ENCODE assay signal across 1 fruit fly cellular context in the genomic region with DNA sequence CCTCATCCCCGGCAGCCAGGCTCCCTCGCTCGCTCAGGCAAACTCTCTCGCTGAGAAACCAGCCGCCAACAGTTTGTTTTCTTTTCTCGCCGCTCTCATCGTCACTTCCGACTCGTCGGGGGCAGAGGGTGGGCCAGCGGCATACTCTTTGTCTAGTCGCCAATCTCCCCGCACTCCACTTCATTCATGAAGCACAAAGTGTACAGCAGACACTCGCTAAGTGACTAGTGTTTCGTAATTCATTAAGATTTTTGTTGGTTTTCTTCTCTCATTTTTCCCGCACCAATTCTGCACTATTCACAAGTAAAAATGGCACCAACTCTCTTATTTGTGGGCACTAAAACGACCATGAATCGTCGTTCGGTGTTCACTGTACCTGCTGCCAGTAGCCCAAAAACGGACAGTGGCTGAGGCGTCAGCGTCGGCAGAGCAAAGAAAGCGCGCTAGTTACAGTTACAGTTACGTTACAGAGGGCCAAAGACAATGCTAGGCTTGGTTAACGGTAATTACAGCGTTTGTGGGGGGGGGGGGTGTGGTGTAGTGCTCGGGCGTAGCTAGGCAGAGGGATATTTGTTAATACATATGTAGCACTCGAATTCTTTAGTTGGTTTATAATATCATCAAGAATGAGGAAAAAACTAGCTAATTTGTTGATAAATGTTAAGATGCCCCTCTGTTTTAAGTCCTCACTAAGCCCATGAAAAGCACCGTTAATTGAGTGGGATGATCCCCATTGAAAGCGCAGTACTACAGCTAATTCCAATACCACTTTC.
A peak's percentile ranks its signal among the peaks of the same experiment; 100 is the strongest.
TF ChIP-seq lines count a peak whose summit lies in the region.

No protein-coding gene starts in this region.

TF ChIP-seq in whole organism, embryonic, 481 proteins besides CTCF, POLR2A, EP300 and RAD21 (continued from another document and continues in another):
- peak; percentile 84 for TF ChIP-seq CG2116 (GFP tag; optimal IDR thresholded peaks at IDR 0.05; lab: Kevin White, UChicago)
- peak; percentile 93 for TF ChIP-seq Fer2 (tag; optimal IDR thresholded peaks at IDR 0.05; lab: Kevin White, UChicago)
- peak; percentile 95 for TF ChIP-seq CG3838 (GFP tag; optimal IDR thresholded peaks at IDR 0.05; lab: Kevin White, UChicago)
- peak; percentile 98 for TF ChIP-seq gsb-n (tag; optimal IDR thresholded peaks at IDR 0.05; lab: Kevin White, UChicago)
- TF ChIP-seq Oli (tag; optimal IDR thresholded peaks at IDR 0.05; lab: Kevin White, UChicago): peak; percentile 99
- no peak for TF ChIP-seq br (optimal IDR thresholded peaks at IDR 0.05; lab: Kevin White, UChicago)
- peak; percentile 97 for TF ChIP-seq CG10959 (GFP tag; IDR thresholded peaks at IDR 0.05; lab: Robert Waterston, UW)
- peak; percentile 99 for TF ChIP-seq CG10366 (GFP tag; IDR thresholded peaks at IDR 0.05; lab: Robert Waterston, UW)
- TF ChIP-seq CrebB (tag; optimal IDR thresholded peaks at IDR 0.05; lab: Kevin White, UChicago): peak; percentile 98
- TF ChIP-seq fd96Cb (tag; optimal IDR thresholded peaks at IDR 0.05; lab: Kevin White, UChicago): peak; percentile 99
- TF ChIP-seq CG43689 (GFP tag; IDR thresholded peaks at IDR 0.05; lab: Robert Waterston, UW): peak; percentile 96
- TF ChIP-seq CG14965 (GFP tag; optimal IDR thresholded peaks at IDR 0.05; lab: Kevin White, UChicago; ENCODE audit: borderline replicate concordance): peak; percentile 90
- peak; percentile 94 for TF ChIP-seq CG15514 (GFP tag; optimal IDR thresholded peaks at IDR 0.05; lab: Kevin White, UChicago)
- TF ChIP-seq wdn (GFP tag; IDR thresholded peaks at IDR 0.05; lab: Robert Waterston, UW): peak; percentile 97
- peak; percentile 99 for TF ChIP-seq HmgD (GFP tag; optimal IDR thresholded peaks at IDR 0.05; lab: Kevin White, UChicago)
- peak; percentile 99 for TF ChIP-seq tin (GFP tag; optimal IDR thresholded peaks at IDR 0.05; lab: Kevin White, UChicago)
- TF ChIP-seq CG11085 (GFP tag; IDR thresholded peaks at IDR 0.05; lab: Robert Waterston, UW): peak; percentile 94
- TF ChIP-seq B-H2 (GFP tag; optimal IDR thresholded peaks at IDR 0.05; lab: Kevin White, UChicago): peak; percentile 93
- peak; percentile 95 for TF ChIP-seq klu (GFP tag; IDR thresholded peaks at IDR 0.05; lab: Robert Waterston, UW)
- peak; percentile 99 for TF ChIP-seq bcd (GFP tag; optimal IDR thresholded peaks at IDR 0.05; lab: Kevin White, UChicago)
- TF ChIP-seq Awh (GFP tag; IDR thresholded peaks at IDR 0.05; lab: Robert Waterston, UW): peak; percentile 99
- TF ChIP-seq PHDP (tag; optimal IDR thresholded peaks at IDR 0.05; lab: Kevin White, UChicago): peak; percentile 98
- TF ChIP-seq CG2678 (tag; optimal IDR thresholded peaks at IDR 0.05; lab: Kevin White, UChicago): peak; percentile 99
- TF ChIP-seq Usf (GFP tag; optimal IDR thresholded peaks at IDR 0.05; lab: Kevin White, UChicago): peak; percentile 95
- peak; percentile 91 for TF ChIP-seq ac (GFP tag; optimal IDR thresholded peaks at IDR 0.05; lab: Kevin White, UChicago)
- peak; percentile 100 for TF ChIP-seq grau (tag; optimal IDR thresholded peaks at IDR 0.05; lab: Kevin White, UChicago)
- TF ChIP-seq CG15479 (GFP tag; optimal IDR thresholded peaks at IDR 0.05; lab: Kevin White, UChicago): peak; percentile 20
- TF ChIP-seq oc (tag; optimal IDR thresholded peaks at IDR 0.05; lab: Kevin White, UChicago): peak; percentile 99
- TF ChIP-seq Tbp (GFP tag; optimal IDR thresholded peaks at IDR 0.05; lab: Kevin White, UChicago): no peak
- TF ChIP-seq CG2199 (GFP tag; IDR thresholded peaks at IDR 0.05; lab: Robert Waterston, UW): peak; percentile 99
- no peak for TF ChIP-seq Hr39 (optimal IDR thresholded peaks at IDR 0.05; lab: Kevin White, UChicago)
- peak; percentile 98 for TF ChIP-seq CG2712 (tag; optimal IDR thresholded peaks at IDR 0.05; lab: Kevin White, UChicago)
- TF ChIP-seq gcm2 (GFP tag; optimal IDR thresholded peaks at IDR 0.05; lab: Kevin White, UChicago): peak; percentile 96
- TF ChIP-seq dm (GFP tag; optimal IDR thresholded peaks at IDR 0.05; lab: Kevin White, UChicago): peak; percentile 98
- TF ChIP-seq CG17802 (tag; optimal IDR thresholded peaks at IDR 0.05; lab: Kevin White, UChicago): peak; percentile 92
- no peak for TF ChIP-seq lov (optimal IDR thresholded peaks at IDR 0.05; lab: Kevin White, UChicago)
- peak; percentile 98 for TF ChIP-seq lov (GFP tag; IDR thresholded peaks at IDR 0.05; lab: Robert Waterston, UW)
- no peak for TF ChIP-seq nerfin-2 (GFP tag; IDR thresholded peaks at IDR 0.05; lab: Robert Waterston, UW; ENCODE audit: partially characterized antibody)
- TF ChIP-seq jumu (GFP tag; optimal IDR thresholded peaks at IDR 0.05; lab: Kevin White, UChicago): peak; percentile 99
- TF ChIP-seq CG15696 (tag; optimal IDR thresholded peaks at IDR 0.05; lab: Kevin White, UChicago): peak; percentile 88
- peak in 1 of 2 experiments; percentile 72 for TF ChIP-seq crp (GFP tag; optimal IDR thresholded peaks at IDR 0.05; lab: Kevin White, UChicago)
- TF ChIP-seq knrl (GFP tag; IDR thresholded peaks at IDR 0.05; lab: Robert Waterston, UW; ENCODE audit: partially characterized antibody): no peak
- peak; percentile 97 for TF ChIP-seq CG6683 (GFP tag; optimal IDR thresholded peaks at IDR 0.05; lab: Kevin White, UChicago)
- peak; percentile 98 for TF ChIP-seq CG32532 (GFP tag; IDR thresholded peaks at IDR 0.05; lab: Robert Waterston, UW)
- peak; percentile 98 for TF ChIP-seq Fer3 (tag; optimal IDR thresholded peaks at IDR 0.05; lab: Kevin White, UChicago)
- peak; percentile 89 for TF ChIP-seq CG11696 (GFP tag; IDR thresholded peaks at IDR 0.05; lab: Robert Waterston, UW)
- TF ChIP-seq CG9876 (GFP tag; optimal IDR thresholded peaks at IDR 0.05; lab: Kevin White, UChicago): peak; percentile 98
- TF ChIP-seq CG15011 (GFP tag; optimal IDR thresholded peaks at IDR 0.05; lab: Kevin White, UChicago): peak; percentile 96
- TF ChIP-seq CG14050 (GFP tag; IDR thresholded peaks at IDR 0.05; lab: Robert Waterston, UW): peak; percentile 98
- TF ChIP-seq zf30C (GFP tag; optimal IDR thresholded peaks at IDR 0.05; lab: Kevin White, UChicago): peak; percentile 10
- peak; percentile 74 for TF ChIP-seq nom (GFP tag; optimal IDR thresholded peaks at IDR 0.05; lab: Kevin White, UChicago)
- peak; percentile 98 for TF ChIP-seq Nf-YA (GFP tag; IDR thresholded peaks at IDR 0.05; lab: Robert Waterston, UW)
- peak; percentile 98 for TF ChIP-seq CG4854 (GFP tag; optimal IDR thresholded peaks at IDR 0.05; lab: Kevin White, UChicago)
- TF ChIP-seq CG7271 (tag; optimal IDR thresholded peaks at IDR 0.05; lab: Kevin White, UChicago): peak; percentile 85
- TF ChIP-seq Hsf (GFP tag; optimal IDR thresholded peaks at IDR 0.05; lab: Kevin White, UChicago): peak; percentile 99
- no peak for TF ChIP-seq Dfd (GFP tag; optimal IDR thresholded peaks at IDR 0.05; lab: Kevin White, UChicago)
- TF ChIP-seq CG17186 (GFP tag; optimal IDR thresholded peaks at IDR 0.05; lab: Kevin White, UChicago): peak; percentile 95
- peak; percentile 96 for TF ChIP-seq aop (GFP tag; IDR thresholded peaks at IDR 0.05; lab: Robert Waterston, UW)
- peak; percentile 98 for TF ChIP-seq Mes4 (GFP tag; optimal IDR thresholded peaks at IDR 0.05; lab: Kevin White, UChicago)
- peak; percentile 99 for TF ChIP-seq chm (GFP tag; IDR thresholded peaks at IDR 0.05; lab: Robert Waterston, UW)
- peak; percentile 99 for TF ChIP-seq CG33213 (GFP tag; optimal IDR thresholded peaks at IDR 0.05; lab: Kevin White, UChicago)
- peak; percentile 97 for TF ChIP-seq CG8290 (GFP tag; optimal IDR thresholded peaks at IDR 0.05; lab: Kevin White, UChicago)
- peak; percentile 90 to 100 for TF ChIP-seq CG8290 (tag; optimal IDR thresholded peaks at IDR 0.05; lab: Kevin White, UChicago)
- TF ChIP-seq CG16863 (GFP tag; optimal IDR thresholded peaks at IDR 0.05; lab: Kevin White, UChicago): peak; percentile 99
- TF ChIP-seq CG12219 (GFP tag; optimal IDR thresholded peaks at IDR 0.05; lab: Kevin White, UChicago): peak; percentile 99
- TF ChIP-seq stwl (tag; optimal IDR thresholded peaks at IDR 0.05; lab: Kevin White, UChicago): peak; percentile 34
- TF ChIP-seq Jarid2 (GFP tag; optimal IDR thresholded peaks at IDR 0.05; lab: Kevin White, UChicago): peak; percentile 88
- TF ChIP-seq hb (GFP tag; IDR thresholded peaks at IDR 0.05; lab: Robert Waterston, UW; ENCODE audit: partially characterized antibody): no peak
- peak; percentile 97 for TF ChIP-seq sqz (GFP tag; optimal IDR thresholded peaks at IDR 0.05; lab: Kevin White, UChicago)
- TF ChIP-seq Sry-δ (GFP tag; optimal IDR thresholded peaks at IDR 0.05; lab: Kevin White, UChicago): peak; percentile 79
- peak; percentile 99 for TF ChIP-seq Ptx1 (GFP tag; IDR thresholded peaks at IDR 0.05; lab: Robert Waterston, UW)
- TF ChIP-seq CG1647 (GFP tag; optimal IDR thresholded peaks at IDR 0.05; lab: Kevin White, UChicago): peak; percentile 99
- peak; percentile 98 for TF ChIP-seq CG5953 (GFP tag; IDR thresholded peaks at IDR 0.05; lab: Robert Waterston, UW)
- TF ChIP-seq CG12659 (GFP tag; optimal IDR thresholded peaks at IDR 0.05; lab: Kevin White, UChicago): peak; percentile 99
- peak; percentile 99 for TF ChIP-seq fd64A (GFP tag; optimal IDR thresholded peaks at IDR 0.05; lab: Kevin White, UChicago)
- peak; percentile 97 for TF ChIP-seq CG3726 (GFP tag; IDR thresholded peaks at IDR 0.05; lab: Robert Waterston, UW)
- peak; percentile 97 for TF ChIP-seq CG7372 (GFP tag; IDR thresholded peaks at IDR 0.05; lab: Robert Waterston, UW)
- peak; percentile 99 for TF ChIP-seq CG14441 (GFP tag; IDR thresholded peaks at IDR 0.05; lab: Robert Waterston, UW)
- peak; percentile 91 for TF ChIP-seq Hmx (GFP tag; optimal IDR thresholded peaks at IDR 0.05; lab: Kevin White, UChicago)
- peak; percentile 99 for TF ChIP-seq pb (GFP tag; optimal IDR thresholded peaks at IDR 0.05; lab: Kevin White, UChicago)
- TF ChIP-seq CG17829 (tag; optimal IDR thresholded peaks at IDR 0.05; lab: Kevin White, UChicago): peak; percentile 97
- TF ChIP-seq lab (GFP tag; optimal IDR thresholded peaks at IDR 0.05; lab: Kevin White, UChicago): peak; percentile 99
- TF ChIP-seq Max (GFP tag; optimal IDR thresholded peaks at IDR 0.05; lab: Kevin White, UChicago): peak; percentile 98
- peak; percentile 99 for TF ChIP-seq az2 (GFP tag; optimal IDR thresholded peaks at IDR 0.05; lab: Kevin White, UChicago)
- TF ChIP-seq CG6813 (GFP tag; optimal IDR thresholded peaks at IDR 0.05; lab: Kevin White, UChicago): peak; percentile 98
- TF ChIP-seq CG33557 (GFP tag; optimal IDR thresholded peaks at IDR 0.05; lab: Kevin White, UChicago): peak; percentile 90
- peak; percentile 70 for TF ChIP-seq lbe (GFP tag; optimal IDR thresholded peaks at IDR 0.05; lab: Kevin White, UChicago)
- peak; percentile 97 for TF ChIP-seq CG10979 (tag; optimal IDR thresholded peaks at IDR 0.05; lab: Kevin White, UChicago)
- peak; percentile 95 for TF ChIP-seq CG13775 (GFP tag; optimal IDR thresholded peaks at IDR 0.05; lab: Kevin White, UChicago)
- TF ChIP-seq exex (tag; optimal IDR thresholded peaks at IDR 0.05; lab: Kevin White, UChicago): peak; percentile 89
- TF ChIP-seq CG1024 (GFP tag; IDR thresholded peaks at IDR 0.05; lab: Robert Waterston, UW): peak; percentile 96
- TF ChIP-seq phol (tag; optimal IDR thresholded peaks at IDR 0.05; lab: Kevin White, UChicago): peak; percentile 97
- peak; percentile 98 for TF ChIP-seq Bteb2 (GFP tag; optimal IDR thresholded peaks at IDR 0.05; lab: Kevin White, UChicago)
- TF ChIP-seq CG4707 (GFP tag; optimal IDR thresholded peaks at IDR 0.05; lab: Kevin White, UChicago): peak; percentile 97
- TF ChIP-seq eyg (GFP tag; optimal IDR thresholded peaks at IDR 0.05; lab: Kevin White, UChicago): peak; percentile 96
- no peak for TF ChIP-seq corto (GFP tag; optimal IDR thresholded peaks at IDR 0.05; lab: Kevin White, UChicago)
- peak; percentile 98 for TF ChIP-seq Hr51 (GFP tag; optimal IDR thresholded peaks at IDR 0.05; lab: Kevin White, UChicago)
- TF ChIP-seq CG6765 (GFP tag; optimal IDR thresholded peaks at IDR 0.05; lab: Kevin White, UChicago): peak; percentile 95
- TF ChIP-seq Lhr (GFP tag; optimal IDR thresholded peaks at IDR 0.05; lab: Kevin White, UChicago): peak; percentile 97
- TF ChIP-seq CG8388 (GFP tag; optimal IDR thresholded peaks at IDR 0.05; lab: Kevin White, UChicago): peak; percentile 98
- peak; percentile 97 for TF ChIP-seq CG17568 (GFP tag; optimal IDR thresholded peaks at IDR 0.05; lab: Kevin White, UChicago)
- peak; percentile 97 for TF ChIP-seq Meics (GFP tag; optimal IDR thresholded peaks at IDR 0.05; lab: Kevin White, UChicago)
- TF ChIP-seq CG12071 (GFP tag; optimal IDR thresholded peaks at IDR 0.05; lab: Kevin White, UChicago): peak; percentile 99
- no peak for TF ChIP-seq sc (optimal IDR thresholded peaks at IDR 0.05; lab: Kevin White, UChicago)
- TF ChIP-seq sc (GFP tag; optimal IDR thresholded peaks at IDR 0.05; lab: Kevin White, UChicago): peak; percentile 98
- peak; percentile 89 for TF ChIP-seq CG8281 (tag; optimal IDR thresholded peaks at IDR 0.05; lab: Kevin White, UChicago)
- peak; percentile 97 for TF ChIP-seq kay (GFP tag; optimal IDR thresholded peaks at IDR 0.05; lab: Kevin White, UChicago)
- TF ChIP-seq CG4328 (GFP tag; optimal IDR thresholded peaks at IDR 0.05; lab: Kevin White, UChicago): peak; percentile 89
- peak; percentile 91 for TF ChIP-seq CG17612 (GFP tag; IDR thresholded peaks at IDR 0.05; lab: Robert Waterston, UW)
- TF ChIP-seq HLH3B (GFP tag; IDR thresholded peaks at IDR 0.05; lab: Robert Waterston, UW): peak; percentile 99
- peak; percentile 100 for TF ChIP-seq Antp (GFP tag; optimal IDR thresholded peaks at IDR 0.05; lab: Kevin White, UChicago)
- peak; percentile 98 for TF ChIP-seq crol (GFP tag; IDR thresholded peaks at IDR 0.05; lab: Robert Waterston, UW)
- TF ChIP-seq zfh1 (GFP tag; IDR thresholded peaks at IDR 0.05; lab: Robert Waterston, UW): peak; percentile 99
- peak; percentile 87 for TF ChIP-seq grn (GFP tag; optimal IDR thresholded peaks at IDR 0.05; lab: Kevin White, UChicago)
- peak; percentile 94 for TF ChIP-seq Hey (tag; optimal IDR thresholded peaks at IDR 0.05; lab: Kevin White, UChicago)
- peak; percentile 90 for TF ChIP-seq cas (GFP tag; IDR thresholded peaks at IDR 0.05; lab: Robert Waterston, UW)
- peak; percentile 99 for TF ChIP-seq dmrt99B (tag; optimal IDR thresholded peaks at IDR 0.05; lab: Kevin White, UChicago)
- peak; percentile 98 for TF ChIP-seq Blimp-1 (GFP tag; optimal IDR thresholded peaks at IDR 0.05; lab: Kevin White, UChicago)
- TF ChIP-seq CG32772 (GFP tag; IDR thresholded peaks at IDR 0.05; lab: Robert Waterston, UW): peak; percentile 99
- peak; percentile 95 for TF ChIP-seq CkIIα-i1 (GFP tag; IDR thresholded peaks at IDR 0.05; lab: Robert Waterston, UW)
- peak; percentile 95 for TF ChIP-seq CG6854 (GFP tag; optimal IDR thresholded peaks at IDR 0.05; lab: Kevin White, UChicago)
- TF ChIP-seq C15 (GFP tag; IDR thresholded peaks at IDR 0.05; lab: Robert Waterston, UW): peak; percentile 93
- peak; percentile 96 for TF ChIP-seq CG3281 (GFP tag; optimal IDR thresholded peaks at IDR 0.05; lab: Kevin White, UChicago)
